Fruit fly (Drosophila melanogaster): ENCODE results near the gene CG10357.

CG10357 gene

dm6 chr3L:3593558-3593957 lies 21.6 kb upstream of the CG10357 start (continued):
- TF ChIP-seq cato (GFP tag; optimal IDR thresholded peaks at IDR 0.05; ENCODE audit: borderline replicate concordance) (no peak), CG32532 (GFP tag; IDR thresholded peaks at IDR 0.05) (no peak), C15 (GFP tag; IDR thresholded peaks at IDR 0.05) (no peak), Tbp (GFP tag; optimal IDR thresholded peaks at IDR 0.05) (peak; percentile 62), rib (GFP tag; IDR thresholded peaks at IDR 0.05) (no peak), CG3838 (GFP tag; optimal IDR thresholded peaks at IDR 0.05) (no peak), ac (GFP tag; optimal IDR thresholded peaks at IDR 0.05) (no peak), nau (GFP tag; optimal IDR thresholded peaks at IDR 0.05) (no peak)

- TF ChIP-seq Sox100B (GFP tag; optimal IDR thresholded peaks at IDR 0.05) (no peak), CTCF (GFP tag; optimal IDR thresholded peaks at IDR 0.05) (peak; percentile 77)
Observed at dm6 chr3L:3596346-3596745, 18.8 kb upstream of the CG10357 start.

- TF ChIP-seq CG2202 (tag; optimal IDR thresholded peaks at IDR 0.05) = no peak
- TF ChIP-seq grau (tag; optimal IDR thresholded peaks at IDR 0.05) = peak; percentile 43
- TF ChIP-seq tup (GFP tag; optimal IDR thresholded peaks at IDR 0.05) = no peak
- TF ChIP-seq zen2 (GFP tag; IDR thresholded peaks at IDR 0.05; ENCODE audit: partially characterized antibody) = no peak
- TF ChIP-seq CG17385 (GFP tag; optimal IDR thresholded peaks at IDR 0.05) = no peak
- no peak for TF ChIP-seq CG1602 (GFP tag; optimal IDR thresholded peaks at IDR 0.05)
- TF ChIP-seq Ets97D (GFP tag; optimal IDR thresholded peaks at IDR 0.05) = no peak
- peak; percentile 29; the same call in 1 of the 3 replicates for TF ChIP-seq row (GFP tag; IDR thresholded peaks at IDR 0.05)
- no peak for TF ChIP-seq Lim3 (GFP tag; IDR thresholded peaks at IDR 0.05)
- TF ChIP-seq Drgx (GFP tag; IDR thresholded peaks at IDR 0.05) = no peak
- TF ChIP-seq bsh (GFP tag; optimal IDR thresholded peaks at IDR 0.05) = no peak
- no peak for TF ChIP-seq chif (GFP tag; optimal IDR thresholded peaks at IDR 0.05)
- TF ChIP-seq CG2875 (GFP tag; optimal IDR thresholded peaks at IDR 0.05) = no peak
- TF ChIP-seq CG18011 (GFP tag; optimal IDR thresholded peaks at IDR 0.05) = no peak
- TF ChIP-seq Hey (tag; optimal IDR thresholded peaks at IDR 0.05) = no peak
- TF ChIP-seq toy (GFP tag; IDR thresholded peaks at IDR 0.05) = no peak
- TF ChIP-seq Myb (GFP tag; optimal IDR thresholded peaks at IDR 0.05) = no peak
- no peak for TF ChIP-seq CG8281 (tag; optimal IDR thresholded peaks at IDR 0.05)
- TF ChIP-seq Med (GFP tag) = peak; percentile 63
- no peak for TF ChIP-seq Tbp (GFP tag; optimal IDR thresholded peaks at IDR 0.05)
- TF ChIP-seq CG14710 (tag; optimal IDR thresholded peaks at IDR 0.05) = no peak
- TF ChIP-seq vfl (GFP tag; optimal IDR thresholded peaks at IDR 0.05) = no peak
- no peak for TF ChIP-seq pan (optimal IDR thresholded peaks at IDR 0.05)
- TF ChIP-seq pan (GFP tag; optimal IDR thresholded peaks at IDR 0.05 in 1 of 2, IDR thresholded peaks at IDR 0.05 in 1 of 2) = no peak
- no peak for TF ChIP-seq schlank (tag; optimal IDR thresholded peaks at IDR 0.05)
- no peak for TF ChIP-seq jing (GFP tag; optimal IDR thresholded peaks at IDR 0.05)
- TF ChIP-seq Eip74EF (GFP tag; optimal IDR thresholded peaks at IDR 0.05) = no peak
- no peak for TF ChIP-seq Hmr (GFP tag; optimal IDR thresholded peaks at IDR 0.05)
- TF ChIP-seq tin (GFP tag; optimal IDR thresholded peaks at IDR 0.05) = no peak
- TF ChIP-seq CG12071 (GFP tag; optimal IDR thresholded peaks at IDR 0.05) = no peak
- TF ChIP-seq HLH3B (GFP tag; IDR thresholded peaks at IDR 0.05) = 0 out of 2 replicates have a peak, but pooled peaks have one; percentile 20
- no peak for TF ChIP-seq wor (GFP tag; IDR thresholded peaks at IDR 0.05)
- no peak for TF ChIP-seq CG1024 (GFP tag; IDR thresholded peaks at IDR 0.05)
- TF ChIP-seq pros (GFP tag; optimal IDR thresholded peaks at IDR 0.05) = no peak
- 0 out of 3 replicates have a peak, but pooled peaks have one; percentile 32 for TF ChIP-seq CG11456 (GFP tag; IDR thresholded peaks at IDR 0.05)
- TF ChIP-seq gcm (GFP tag; optimal IDR thresholded peaks at IDR 0.05) = no peak
- TF ChIP-seq Hand (GFP tag; optimal IDR thresholded peaks at IDR 0.05) = no peak
Observed at dm6 chr3L:3606986-3607385, 8.2 kb upstream of the CG10357 start.

Data from whole organism, embryonic.